Worm (Caenorhabditis elegans): ENCODE measurements around the gene str-143.

ce11 chrV:8035947-8036346, 33.6 kb downstream of the str-143 start, which contains the start of gene ZC513.14:
- TF ChIP-seq elt-4 (tag; optimal IDR thresholded peaks at IDR 0.05) (no peak), ceh-9 (tag; optimal IDR thresholded peaks at IDR 0.05) (no peak), ceh-22 (tag; optimal IDR thresholded peaks at IDR 0.05) (no peak), elt-2 (tag; optimal IDR thresholded peaks at IDR 0.05) (no peak), pqm-1 (tag; optimal IDR thresholded peaks at IDR 0.05) (no peak), T23F11.4 (GFP tag; optimal IDR thresholded peaks at IDR 0.05) (no peak), fkh-6 (tag; optimal IDR thresholded peaks at IDR 0.05) (no peak), pha-4 (tag; optimal IDR thresholded peaks at IDR 0.05) (no peak), hlh-15 (tag; optimal IDR thresholded peaks at IDR 0.05) (no peak), dmd-4 (tag; optimal IDR thresholded peaks at IDR 0.05; ENCODE audit: borderline replicate concordance) (no peak), ets-4 (tag; optimal IDR thresholded peaks at IDR 0.05) (no peak), sox-4 (tag; optimal IDR thresholded peaks at IDR 0.05) (no peak), ceh-24 (tag; optimal IDR thresholded peaks at IDR 0.05) (no peak), nfya-1 (tag; optimal IDR thresholded peaks at IDR 0.05) (no peak)

All from whole organism, late embryonic.